Worm (Caenorhabditis elegans) whole organism, early embryonic: ENCODE measurements around the gene hir-1.

Experiments
- B0310.2 ChIP-seq: sonication (generic microtip); optimal IDR thresholded peaks from 2 replicates; lab custom pipeline; 2016; ENCODE audit warnings: mild to moderate bottlenecking, missing genetic modification characterization, missing compliant biosample characterization
- aly-1 ChIP-seq: sonication (generic microtip); optimal IDR thresholded peaks from 2 replicates; lab custom pipeline; 2016; ENCODE audit warnings: missing genetic modification characterization, missing compliant biosample characterization
- ama-1 ChIP-seq: fragments of 150-350 bp; optimal IDR thresholded peaks from 2 replicates; lab custom pipeline; 2014
- flt-1 ChIP-seq: fragments of 200-800 bp; sonication (Bioruptor generic); IDR thresholded peaks from 2 replicates; pipeline ENCODE4 v1.3.6; 2022; ENCODE audit warnings: missing genetic modification characterization, missing compliant biosample characterization
- hmbx-1 ChIP-seq: sonication (generic microtip); optimal IDR thresholded peaks from 2 replicates; lab custom pipeline; 2016; ENCODE audit warnings: mild to moderate bottlenecking, missing genetic modification characterization, missing compliant biosample characterization
- hmg-4 ChIP-seq: fragments of 200-800 bp; sonication (Bioruptor generic); optimal IDR thresholded peaks from 2 replicates; lab custom pipeline; 2018; ENCODE audit warnings: mild to moderate bottlenecking, missing genetic modification characterization, missing compliant biosample characterization
- scrt-1 ChIP-seq: fragments of 200-800 bp; sonication (Bioruptor generic); IDR thresholded peaks from 2 replicates; pipeline ENCODE4 v1.3.6; 2022; ENCODE audit warnings: missing genetic modification characterization, missing compliant biosample characterization

- TF ChIP-seq ama-1 (no peak), hmg-4 (GFP tag; lab: Kevin White, UChicago) (no peak), aly-1 (no peak), scrt-1 (GFP tag; lab: Robert Waterston, UW) (no peak), hmbx-1 (tag; lab: Kevin White, UChicago) (no peak), B0310.2 (tag; lab: Kevin White, UChicago) (no peak), flt-1 (no peak)
These were observed at the start of gene hir-1 for ce11 chrV:5521735-5522241.
